Fruit fly (Drosophila melanogaster): Measurements from ENCODE around the gene CG42597.

dm6 chr2L:22024362-22024761 lies 40.8 kb downstream of the CG42597 start:
- peak; percentile 52 for TF ChIP-seq gsb-n (tag; optimal IDR thresholded peaks at IDR 0.05)
- TF ChIP-seq Med (GFP tag) = no peak
- TF ChIP-seq HLH4C (GFP tag; IDR thresholded peaks at IDR 0.05; ENCODE audit: partially characterized antibody) = peak; percentile 74
- TF ChIP-seq z (GFP tag; IDR thresholded peaks at IDR 0.05) = peak; percentile 99
- no peak for TF ChIP-seq Mad (GFP tag; optimal IDR thresholded peaks at IDR 0.05)
- no peak for TF ChIP-seq Hmx (GFP tag; optimal IDR thresholded peaks at IDR 0.05)
- no peak for TF ChIP-seq Hey (tag; optimal IDR thresholded peaks at IDR 0.05)
- TF ChIP-seq btn (GFP tag; optimal IDR thresholded peaks at IDR 0.05) = no peak
- TF ChIP-seq pnt (GFP tag; optimal IDR thresholded peaks at IDR 0.05) = no peak
- no peak for TF ChIP-seq CG13775 (GFP tag; optimal IDR thresholded peaks at IDR 0.05)
- no peak for TF ChIP-seq CG30403 (GFP tag; optimal IDR thresholded peaks at IDR 0.05)
